3 worm cellular contexts compared by ENCODE assay signal in the genomic region with DNA sequence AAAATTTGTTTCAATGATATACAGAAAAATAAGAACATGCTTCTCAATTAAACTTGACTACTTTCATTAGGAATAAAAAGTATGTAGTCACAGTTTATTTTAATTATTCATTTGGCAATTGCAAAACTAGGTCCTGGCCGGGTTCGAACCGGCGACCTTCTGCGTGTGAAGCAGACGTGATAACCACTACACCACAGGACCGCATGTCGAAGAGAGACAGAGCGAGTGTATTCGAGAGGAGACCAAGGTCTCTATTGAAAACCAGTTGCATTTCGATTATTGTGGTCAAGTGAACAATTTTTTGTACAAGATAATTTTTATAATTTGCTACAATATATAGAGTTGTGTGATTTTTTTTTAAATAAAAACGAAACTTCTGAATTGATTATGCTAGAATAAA.
TF ChIP-seq lines count a peak whose summit lies in the region.

No protein-coding gene starts in this region.

TF ChIP-seq in whole organism, L1 larva, 84 proteins besides CTCF, POLR2A, EP300 and RAD21 (continued from another document and continues in another):
- TF ChIP-seq lin-14 (GFP tag; optimal IDR thresholded peaks at IDR 0.05; lab: Kevin White, UChicago): peak; percentile 70
- no peak for TF ChIP-seq nhr-84 (tag; optimal IDR thresholded peaks at IDR 0.05; lab: Kevin White, UChicago)
- TF ChIP-seq nhr-85 (tag; lab: Kevin White, UChicago): peak; percentile 63
- TF ChIP-seq hlh-4 (tag; optimal IDR thresholded peaks at IDR 0.05; lab: Kevin White, UChicago): no peak
- peak; percentile 78 for TF ChIP-seq nhr-71 (tag; optimal IDR thresholded peaks at IDR 0.05; lab: Kevin White, UChicago)
- TF ChIP-seq nhr-237 (tag; optimal IDR thresholded peaks at IDR 0.05; lab: Kevin White, UChicago): peak; percentile 6
- peak; percentile 55 for TF ChIP-seq sox-4 (tag; optimal IDR thresholded peaks at IDR 0.05; lab: Kevin White, UChicago)
- no peak for TF ChIP-seq hpl-2 (GFP tag; optimal IDR thresholded peaks at IDR 0.05; lab: Kevin White, UChicago)
- TF ChIP-seq isw-1 (GFP tag; IDR thresholded peaks at IDR 0.05; lab: Robert Waterston, UW): no peak
- TF ChIP-seq blmp-1 (tag; optimal IDR thresholded peaks at IDR 0.05; lab: Kevin White, UChicago): peak; percentile 26
- TF ChIP-seq aha-1 (tag; optimal IDR thresholded peaks at IDR 0.05; lab: Kevin White, UChicago): no peak
- no peak for TF ChIP-seq efl-3 (GFP tag; optimal IDR thresholded peaks at IDR 0.05; lab: Kevin White, UChicago)
- peak; percentile 78 for TF ChIP-seq nhr-20 (tag; optimal IDR thresholded peaks at IDR 0.05; lab: Kevin White, UChicago)
- peak in 1 of 2 experiments; percentile 19 for TF ChIP-seq ztf-11 (tag; optimal IDR thresholded peaks at IDR 0.05; lab: Kevin White, UChicago)
- peak; percentile 28 for TF ChIP-seq egl-13 (tag; optimal IDR thresholded peaks at IDR 0.05; lab: Kevin White, UChicago)
- TF ChIP-seq mep-1 (tag; optimal IDR thresholded peaks at IDR 0.05; lab: Kevin White, UChicago): peak; percentile 81
- peak; percentile 51 for TF ChIP-seq fkh-10 (GFP tag; optimal IDR thresholded peaks at IDR 0.05; lab: Kevin White, UChicago)
- TF ChIP-seq lin-13 (GFP tag; optimal IDR thresholded peaks at IDR 0.05; lab: Kevin White, UChicago): no peak
- TF ChIP-seq efl-1 (optimal IDR thresholded peaks at IDR 0.05; lab: Kevin White, UChicago): peak; percentile 28
- peak in 1 of 2 experiments; percentile 83 for TF ChIP-seq efl-1 (GFP tag; optimal IDR thresholded peaks at IDR 0.05 in 1 of 2; lab: Kevin White, UChicago)
- no peak for TF ChIP-seq ceh-8 (GFP tag; optimal IDR thresholded peaks at IDR 0.05; lab: Kevin White, UChicago)
- TF ChIP-seq elt-2 (tag; optimal IDR thresholded peaks at IDR 0.05; lab: Kevin White, UChicago): no peak
- TF ChIP-seq F16B12.6 (tag; optimal IDR thresholded peaks at IDR 0.05; lab: Kevin White, UChicago): no peak
- peak; percentile 65 for TF ChIP-seq rnt-1 (tag; optimal IDR thresholded peaks at IDR 0.05; lab: Kevin White, UChicago)
- peak; percentile 66 for TF ChIP-seq swsn-7 (tag; optimal IDR thresholded peaks at IDR 0.05; lab: Kevin White, UChicago)
- no peak for TF ChIP-seq nhr-11 (tag; optimal IDR thresholded peaks at IDR 0.05; lab: Kevin White, UChicago)
- no peak for TF ChIP-seq C34B4.2 (tag; optimal IDR thresholded peaks at IDR 0.05; lab: Kevin White, UChicago)
- TF ChIP-seq fos-1 (tag; optimal IDR thresholded peaks at IDR 0.05; lab: Kevin White, UChicago): peak; percentile 52
- TF ChIP-seq lsy-2 (tag; optimal IDR thresholded peaks at IDR 0.05; lab: Kevin White, UChicago): peak; percentile 33 to 61
- TF ChIP-seq sup-37 (GFP tag; optimal IDR thresholded peaks at IDR 0.05; lab: Kevin White, UChicago): no peak
- peak in 1 of 6 experiments; percentile 70 for TF ChIP-seq elt-3 (tag; optimal IDR thresholded peaks at IDR 0.05; lab: Kevin White, UChicago)
- peak; percentile 14 for TF ChIP-seq unc-130 (tag; optimal IDR thresholded peaks at IDR 0.05; lab: Kevin White, UChicago)
- TF ChIP-seq jun-1 (tag; optimal IDR thresholded peaks at IDR 0.05; lab: Kevin White, UChicago): peak; percentile 27
- TF ChIP-seq Y116A8C.19 (tag; optimal IDR thresholded peaks at IDR 0.05; lab: Kevin White, UChicago; ENCODE audit: borderline replicate concordance): no peak
- TF ChIP-seq irx-1 (tag; optimal IDR thresholded peaks at IDR 0.05; lab: Kevin White, UChicago): peak; percentile 52
- TF ChIP-seq fkh-8 (tag; optimal IDR thresholded peaks at IDR 0.05; lab: Kevin White, UChicago): peak; percentile 64
- peak; percentile 64 for TF ChIP-seq tbx-2 (tag; optimal IDR thresholded peaks at IDR 0.05; lab: Kevin White, UChicago)
- TF ChIP-seq dsc-1 (tag; optimal IDR thresholded peaks at IDR 0.05; lab: Kevin White, UChicago): peak; percentile 76
- TF ChIP-seq xbp-1 (tag; optimal IDR thresholded peaks at IDR 0.05; lab: Kevin White, UChicago): peak; percentile 46
- TF ChIP-seq lin-35 (GFP tag; optimal IDR thresholded peaks at IDR 0.05; lab: Kevin White, UChicago): peak; percentile 26 to 72
- TF ChIP-seq mdl-1 (tag; optimal IDR thresholded peaks at IDR 0.05; lab: Kevin White, UChicago): peak in 1 of 2 experiments; percentile 76
- peak; percentile 28 for TF ChIP-seq unc-86 (tag; optimal IDR thresholded peaks at IDR 0.05; lab: Kevin White, UChicago)
- TF ChIP-seq ceh-82 (tag; optimal IDR thresholded peaks at IDR 0.05; lab: Kevin White, UChicago): peak; percentile 38 to 54 (median 46)

TF ChIP-seq in whole organism, L3 larva, 47 proteins besides CTCF, POLR2A, EP300 and RAD21 (continued from another document):
- TF ChIP-seq nhr-237 (tag; optimal IDR thresholded peaks at IDR 0.05; lab: Kevin White, UChicago): no peak
- TF ChIP-seq eor-1 (tag; optimal IDR thresholded peaks at IDR 0.05; lab: Kevin White, UChicago): no peak
- TF ChIP-seq egl-27 (tag; optimal IDR thresholded peaks at IDR 0.05; lab: Kevin White, UChicago): peak; percentile 33
- TF ChIP-seq pqm-1 (tag; optimal IDR thresholded peaks at IDR 0.05; lab: Kevin White, UChicago): peak; percentile 36
- peak; percentile 29 for TF ChIP-seq egl-5 (tag; optimal IDR thresholded peaks at IDR 0.05; lab: Kevin White, UChicago)
- TF ChIP-seq nhr-25 (tag; optimal IDR thresholded peaks at IDR 0.05; lab: Kevin White, UChicago): peak; percentile 63
- TF ChIP-seq pha-4 (tag; optimal IDR thresholded peaks at IDR 0.05; lab: Kevin White, UChicago): peak; percentile 56
- no peak for TF ChIP-seq jun-1 (tag; optimal IDR thresholded peaks at IDR 0.05; lab: Kevin White, UChicago)

TF ChIP-seq in whole organism, young adult, 124 proteins besides CTCF, POLR2A, EP300 and RAD21 (continued from another document and continues in another):
- peak; percentile 23 for TF ChIP-seq akir-1 (GFP tag; optimal IDR thresholded peaks at IDR 0.05; lab: Kevin White, UChicago)
- no peak for TF ChIP-seq sea-2 (GFP tag; IDR thresholded peaks at IDR 0.05; lab: Robert Waterston, UW)
- no peak for TF ChIP-seq B0336.3 (GFP tag; IDR thresholded peaks at IDR 0.05; lab: Robert Waterston, UW)
- TF ChIP-seq K11D2.4 (GFP tag; IDR thresholded peaks at IDR 0.05; lab: Robert Waterston, UW): 0 out of 2 replicates have a peak, but pooled peaks have one; percentile 47
- TF ChIP-seq nfyb-1 (GFP tag; IDR thresholded peaks at IDR 0.05; lab: Robert Waterston, UW): peak; percentile 83; the same call in 1 of the 2 replicates
- peak; percentile 44 for TF ChIP-seq F49E8.2 (tag; optimal IDR thresholded peaks at IDR 0.05; lab: Kevin White, UChicago; ENCODE audit: insufficient read depth)
- TF ChIP-seq egrh-3 (GFP tag; IDR thresholded peaks at IDR 0.05; lab: Robert Waterston, UW): 0 out of 2 replicates have a peak, but pooled peaks have one; percentile 23
- TF ChIP-seq F10E7.11 (tag; optimal IDR thresholded peaks at IDR 0.05; lab: Kevin White, UChicago): peak; percentile 20
- peak; percentile 59; the same call in 1 of the 2 replicates for TF ChIP-seq hsf-1 (GFP tag; IDR thresholded peaks at IDR 0.05; lab: Robert Waterston, UW)
- TF ChIP-seq ets-4 (GFP tag; optimal IDR thresholded peaks at IDR 0.05; lab: Kevin White, UChicago): no peak
- TF ChIP-seq ztf-22 (GFP tag; optimal IDR thresholded peaks at IDR 0.05; lab: Kevin White, UChicago): peak; percentile 50
- no peak for TF ChIP-seq C06A6.2 (GFP tag; conservative IDR thresholded peaks at IDR 0.05; lab: Robert Waterston, UW)
- peak; percentile 39 for TF ChIP-seq F52B5.7 (tag; optimal IDR thresholded peaks at IDR 0.05; lab: Kevin White, UChicago)
- peak; percentile 79 for TF ChIP-seq ZK185.1 (tag; optimal IDR thresholded peaks at IDR 0.05; lab: Kevin White, UChicago; ENCODE audit: poor library complexity, severe bottlenecking)
- TF ChIP-seq lin-35 (GFP tag; optimal IDR thresholded peaks at IDR 0.05; lab: Kevin White, UChicago): peak in 1 of 3 experiments; percentile 74
- peak; percentile 58 for TF ChIP-seq snpc-1.1 (tag; optimal IDR thresholded peaks at IDR 0.05; lab: Kevin White, UChicago; ENCODE audit: insufficient read depth)
- peak; percentile 45; the same call in 1 of the 2 replicates for TF ChIP-seq mcd-1 (GFP tag; IDR thresholded peaks at IDR 0.05; lab: Robert Waterston, UW)
- no peak for TF ChIP-seq Y67H2A.10 (GFP tag; conservative IDR thresholded peaks at IDR 0.05; lab: Robert Waterston, UW)
- TF ChIP-seq ceh-91 (GFP tag; IDR thresholded peaks at IDR 0.05; lab: Robert Waterston, UW): no peak
- no peak for TF ChIP-seq F39B2.1 (GFP tag; IDR thresholded peaks at IDR 0.05; lab: Robert Waterston, UW)
- peak; percentile 16 for TF ChIP-seq ceh-79 (tag; optimal IDR thresholded peaks at IDR 0.05; lab: Kevin White, UChicago)
- TF ChIP-seq snpc-3.4 (tag; optimal IDR thresholded peaks at IDR 0.05; lab: Kevin White, UChicago): peak; percentile 59
- peak; percentile 84 for TF ChIP-seq lin-26 (GFP tag; IDR thresholded peaks at IDR 0.05; lab: Robert Waterston, UW)
- peak; percentile 90 for TF ChIP-seq pbrm-1 (GFP tag; IDR thresholded peaks at IDR 0.05; lab: Robert Waterston, UW)
- TF ChIP-seq K12H6.12 (tag; optimal IDR thresholded peaks at IDR 0.05; lab: Kevin White, UChicago): peak; percentile 28
- TF ChIP-seq pha-4 (tag; optimal IDR thresholded peaks at IDR 0.05; lab: Kevin White, UChicago): no peak
- peak; percentile 42 for TF ChIP-seq repo-1 (tag; optimal IDR thresholded peaks at IDR 0.05; lab: Kevin White, UChicago)
- peak; percentile 50 for TF ChIP-seq mes-4 (tag; optimal IDR thresholded peaks at IDR 0.05; lab: Kevin White, UChicago)
- TF ChIP-seq hlh-26 (GFP tag; conservative IDR thresholded peaks at IDR 0.05; lab: Robert Waterston, UW): no peak
- no peak for TF ChIP-seq ccch-3 (GFP tag; optimal IDR thresholded peaks at IDR 0.05; lab: Kevin White, UChicago)
- peak; percentile 19 for TF ChIP-seq hlh-12 (tag; optimal IDR thresholded peaks at IDR 0.05; lab: Kevin White, UChicago)
- TF ChIP-seq zfh-2 (GFP tag; conservative IDR thresholded peaks at IDR 0.05; lab: Robert Waterston, UW): no peak
- no peak for TF ChIP-seq madf-8 (GFP tag; conservative IDR thresholded peaks at IDR 0.05; lab: Robert Waterston, UW)
- peak; percentile 31 for TF ChIP-seq ztf-3 (GFP tag; optimal IDR thresholded peaks at IDR 0.05; lab: Kevin White, UChicago)
- peak; percentile 53 for TF ChIP-seq lsy-27 (tag; optimal IDR thresholded peaks at IDR 0.05; lab: Kevin White, UChicago; ENCODE audit: borderline replicate concordance, insufficient read depth)
- TF ChIP-seq ztf-28 (GFP tag; IDR thresholded peaks at IDR 0.05; lab: Robert Waterston, UW): 0 out of 2 replicates have a peak, but pooled peaks have one; percentile 15
- no peak for TF ChIP-seq F57A8.1 (GFP tag; optimal IDR thresholded peaks at IDR 0.05; lab: Kevin White, UChicago)
- peak; percentile 71 for TF ChIP-seq chd-7 (tag; optimal IDR thresholded peaks at IDR 0.05; lab: Kevin White, UChicago)
- no peak for TF ChIP-seq lsl-1 (GFP tag; optimal IDR thresholded peaks at IDR 0.05; lab: Kevin White, UChicago)
- no peak for TF ChIP-seq sptf-2 (GFP tag; optimal IDR thresholded peaks at IDR 0.05; lab: Kevin White, UChicago)
- peak; percentile 37 for TF ChIP-seq athp-1 (tag; optimal IDR thresholded peaks at IDR 0.05; lab: Kevin White, UChicago)
- TF ChIP-seq T07F8.4 (tag; optimal IDR thresholded peaks at IDR 0.05; lab: Kevin White, UChicago): peak; percentile 79
- TF ChIP-seq ztf-18 (tag; optimal IDR thresholded peaks at IDR 0.05; lab: Kevin White, UChicago): peak; percentile 42
- TF ChIP-seq D2030.7 (GFP tag; IDR thresholded peaks at IDR 0.05; lab: Robert Waterston, UW): peak; percentile 92
- TF ChIP-seq nhr-179 (tag; optimal IDR thresholded peaks at IDR 0.05; lab: Kevin White, UChicago): no peak
- peak; percentile 92 for TF ChIP-seq B0261.1 (tag; optimal IDR thresholded peaks at IDR 0.05; lab: Kevin White, UChicago)
- TF ChIP-seq F22D6.2 (tag; optimal IDR thresholded peaks at IDR 0.05; lab: Kevin White, UChicago): no peak
- TF ChIP-seq him-1 (tag; optimal IDR thresholded peaks at IDR 0.05; lab: Kevin White, UChicago): peak; percentile 72
- TF ChIP-seq madf-6 (GFP tag; IDR thresholded peaks at IDR 0.05; lab: Robert Waterston, UW): peak; percentile 68
- TF ChIP-seq hmg-1.2 (GFP tag; IDR thresholded peaks at IDR 0.05; lab: Robert Waterston, UW): peak; percentile 84
- TF ChIP-seq cebp-1 (GFP tag; IDR thresholded peaks at IDR 0.05; lab: Robert Waterston, UW): peak; percentile 39; the same call in 1 of the 2 replicates
- peak; percentile 71 for TF ChIP-seq cebp-1 (tag; optimal IDR thresholded peaks at IDR 0.05; lab: Kevin White, UChicago)
- no peak for TF ChIP-seq lin-40 (tag; optimal IDR thresholded peaks at IDR 0.05; lab: Kevin White, UChicago)
- peak; percentile 65 for TF ChIP-seq somi-1 (GFP tag; optimal IDR thresholded peaks at IDR 0.05; lab: Kevin White, UChicago)
- peak; percentile 52 for TF ChIP-seq attf-5 (GFP tag; optimal IDR thresholded peaks at IDR 0.05; lab: Kevin White, UChicago)
- TF ChIP-seq rpc-1 (optimal IDR thresholded peaks at IDR 0.05; lab: Kevin White, UChicago): peak; percentile 93
- peak; percentile 85 for TF ChIP-seq rpc-1 (tag; optimal IDR thresholded peaks at IDR 0.05; lab: Kevin White, UChicago)
- TF ChIP-seq let-526 (GFP tag; IDR thresholded peaks at IDR 0.05; lab: Robert Waterston, UW): peak; percentile 60; the same call in 1 of the 2 replicates
- peak; percentile 72 for TF ChIP-seq mxl-1 (tag; optimal IDR thresholded peaks at IDR 0.05; lab: Kevin White, UChicago)
- peak; percentile 59 for TF ChIP-seq tlf-1 (GFP tag; optimal IDR thresholded peaks at IDR 0.05; lab: Kevin White, UChicago)
- peak; percentile 76 for TF ChIP-seq zim-3 (tag; optimal IDR thresholded peaks at IDR 0.05; lab: Kevin White, UChicago)
- TF ChIP-seq Y56A3A.18 (GFP tag; IDR thresholded peaks at IDR 0.05; lab: Robert Waterston, UW): peak; percentile 65; the same call in 1 of the 2 replicates
- peak; percentile 85 for TF ChIP-seq ceh-27 (GFP tag; optimal IDR thresholded peaks at IDR 0.05; lab: Kevin White, UChicago)
- peak; percentile 26 for TF ChIP-seq efl-1 (GFP tag; optimal IDR thresholded peaks at IDR 0.05; lab: Kevin White, UChicago)
- peak; percentile 59 for TF ChIP-seq lin-54 (GFP tag; optimal IDR thresholded peaks at IDR 0.05; lab: Kevin White, UChicago)
- TF ChIP-seq ztf-26 (tag; optimal IDR thresholded peaks at IDR 0.05; lab: Kevin White, UChicago): peak; percentile 45
- peak; percentile 83; the same call in 1 of the 2 replicates for TF ChIP-seq cebp-2 (GFP tag; IDR thresholded peaks at IDR 0.05; lab: Robert Waterston, UW)
- no peak for TF ChIP-seq sdz-38 (tag; optimal IDR thresholded peaks at IDR 0.05; lab: Kevin White, UChicago)
- no peak for TF ChIP-seq tbx-9 (tag; optimal IDR thresholded peaks at IDR 0.05; lab: Kevin White, UChicago; ENCODE audit: borderline replicate concordance)
- TF ChIP-seq egl-18 (GFP tag; IDR thresholded peaks at IDR 0.05; lab: Robert Waterston, UW): 0 out of 2 replicates have a peak, but pooled peaks have one; percentile 17
- TF ChIP-seq ekl-4 (GFP tag; IDR thresholded peaks at IDR 0.05; lab: Robert Waterston, UW): 0 out of 2 replicates have a peak, but pooled peaks have one; percentile 11
- peak; percentile 82 for TF ChIP-seq die-1 (tag; optimal IDR thresholded peaks at IDR 0.05; lab: Kevin White, UChicago)
- TF ChIP-seq fkh-3 (tag; optimal IDR thresholded peaks at IDR 0.05; lab: Kevin White, UChicago): no peak
- TF ChIP-seq nhr-27 (tag; optimal IDR thresholded peaks at IDR 0.05; lab: Kevin White, UChicago): no peak
- TF ChIP-seq tbp1 (GFP tag; optimal IDR thresholded peaks at IDR 0.05; lab: Kevin White, UChicago): peak; percentile 96
- peak; percentile 19 for TF ChIP-seq B0035.1 (tag; optimal IDR thresholded peaks at IDR 0.05; lab: Kevin White, UChicago)
- no peak for TF ChIP-seq F33H1.4 (GFP tag; IDR thresholded peaks at IDR 0.05; lab: Robert Waterston, UW)
- TF ChIP-seq nhr-90 (tag; optimal IDR thresholded peaks at IDR 0.05; lab: Kevin White, UChicago): peak; percentile 70
- peak; percentile 39 for TF ChIP-seq unc-130 (GFP tag; optimal IDR thresholded peaks at IDR 0.05; lab: Kevin White, UChicago)
